Worm (Caenorhabditis elegans) whole organism, mixed stage, embryonic: ENCODE data around the gene F16G10.3.

Experiments
- M03D4.4 ChIP-seq: sonication (generic microtip); optimal IDR thresholded peaks from 2 replicates; lab custom pipeline; 2017; ENCODE audit warnings: mild to moderate bottlenecking, missing genetic modification characterization, missing compliant biosample characterization
- bed-3 ChIP-seq: fragments of 200-800 bp; sonication (Bioruptor generic); optimal IDR thresholded peaks from 3 replicates; lab custom pipeline; 2018; ENCODE audit warnings: mild to moderate bottlenecking, missing genetic modification characterization, moderate library complexity, missing compliant biosample characterization
- blmp-1 ChIP-seq: fragments of 150-350 bp; optimal IDR thresholded peaks from 2 replicates; lab custom pipeline; 2014; ENCODE audit warnings: missing biosample characterization, missing genetic modification characterization
- ceh-43 ChIP-seq: fragments of 200-800 bp; sonication (Bioruptor generic); optimal IDR thresholded peaks from 2 replicates; lab custom pipeline; 2018; ENCODE audit warnings: mild to moderate bottlenecking, missing genetic modification characterization, moderate library complexity, missing compliant biosample characterization
- ceh-83 ChIP-seq: fragments of 200-800 bp; sonication (Bioruptor generic); optimal IDR thresholded peaks from 2 replicates; lab custom pipeline; 2018; ENCODE audit warnings: mild to moderate bottlenecking, missing genetic modification characterization, missing compliant biosample characterization
- ces-1 ChIP-seq: fragments of 150-350 bp; optimal IDR thresholded peaks from 2 replicates; lab custom pipeline; 2014; ENCODE audit warnings: missing biosample characterization, missing genetic modification reagents, missing genetic modification characterization
- cnd-1 ChIP-seq: fragments of 200-800 bp; sonication (Bioruptor generic); optimal IDR thresholded peaks from 2 replicates; lab custom pipeline; 2018; ENCODE audit warnings: mild to moderate bottlenecking, missing genetic modification characterization, missing compliant biosample characterization
- drap-1 ChIP-seq: fragments of 200-800 bp; sonication (Bioruptor generic); optimal IDR thresholded peaks from 3 replicates; lab custom pipeline; 2018; ENCODE audit warnings: mild to moderate bottlenecking, missing genetic modification characterization, missing compliant biosample characterization
- elt-1 ChIP-seq: sonication (generic microtip); optimal IDR thresholded peaks from 2 replicates; lab custom pipeline; 2017; ENCODE audit warnings: missing genetic modification characterization, mild to moderate bottlenecking, missing compliant biosample characterization, antibody characterized with exemption, moderate library complexity, borderline replicate concordance; ENCODE audit not compliant: insufficient read depth
- elt-3 ChIP-seq: fragments of 150-350 bp; optimal IDR thresholded peaks from 2 replicates; lab custom pipeline; 2014; ENCODE audit warnings: missing biosample characterization, missing genetic modification characterization
- flh-1 ChIP-seq: fragments of 200-800 bp; sonication (Bioruptor generic); optimal IDR thresholded peaks from 2 replicates; lab custom pipeline; 2018; ENCODE audit warnings: mild to moderate bottlenecking, missing genetic modification characterization, moderate library complexity, missing compliant biosample characterization
- ham-2 ChIP-seq: fragments of 200-800 bp; sonication (Bioruptor generic); optimal IDR thresholded peaks from 2 replicates; lab custom pipeline; 2018; ENCODE audit warnings: mild to moderate bottlenecking, missing genetic modification characterization, missing compliant biosample characterization
- hlh-1 ChIP-seq: fragments of 150-350 bp; optimal IDR thresholded peaks from 2 replicates; lab custom pipeline; 2014; ENCODE audit warnings: missing biosample characterization, missing genetic modification reagents, missing genetic modification characterization
- lin-13 ChIP-seq: fragments of 150-350 bp; optimal IDR thresholded peaks from 2 replicates; lab custom pipeline; 2014; ENCODE audit warnings: missing biosample characterization, missing genetic modification characterization
- lin-32 ChIP-seq: fragments of 200-800 bp; sonication (Bioruptor generic); optimal IDR thresholded peaks from 2 replicates; lab custom pipeline; 2018; ENCODE audit warnings: mild to moderate bottlenecking, missing genetic modification characterization, missing compliant biosample characterization
- lsy-2 ChIP-seq: fragments of 150-350 bp; optimal IDR thresholded peaks from 2 replicates; lab custom pipeline; 2014; ENCODE audit warnings: missing biosample characterization, missing genetic modification characterization
- mab-5 ChIP-seq: fragments of 150-350 bp; optimal IDR thresholded peaks from 2 replicates; lab custom pipeline; 2014; ENCODE audit warnings: missing biosample characterization, missing genetic modification characterization
- mep-1 ChIP-seq: fragments of 150-350 bp; optimal IDR thresholded peaks from 2 replicates; lab custom pipeline; 2017; ENCODE audit warnings: missing biosample characterization, missing genetic modification reagents, missing genetic modification characterization, inconsistent platforms
- nhr-12 ChIP-seq: fragments of 150-350 bp; optimal IDR thresholded peaks from 2 replicates; lab custom pipeline; 2014; ENCODE audit warnings: missing biosample characterization, missing genetic modification characterization
- nhr-2 ChIP-seq: fragments of 150-350 bp; optimal IDR thresholded peaks from 2 replicates; lab custom pipeline; 2014; ENCODE audit warnings: missing biosample characterization, missing genetic modification characterization
- nhr-237 ChIP-seq: fragments of 150-350 bp; optimal IDR thresholded peaks from 2 replicates; lab custom pipeline; 2014; ENCODE audit warnings: missing biosample characterization, missing genetic modification characterization
- nhr-28 ChIP-seq: fragments of 150-350 bp; optimal IDR thresholded peaks from 2 replicates; lab custom pipeline; 2014; ENCODE audit warnings: missing biosample characterization, missing genetic modification characterization
- nhr-76 ChIP-seq: sonication (generic microtip); optimal IDR thresholded peaks from 2 replicates; lab custom pipeline; 2017; ENCODE audit warnings: missing biosample characterization, missing genetic modification characterization
- pha-4 ChIP-seq: fragments of 150-350 bp; optimal IDR thresholded peaks from 2 replicates; lab custom pipeline; 2018; ENCODE audit warnings: missing biosample characterization, missing genetic modification reagents, missing genetic modification characterization
- sem-2 ChIP-seq: fragments of 200-800 bp; sonication (Bioruptor generic); optimal IDR thresholded peaks from 2 replicates; lab custom pipeline; 2018; ENCODE audit warnings: mild to moderate bottlenecking, missing genetic modification characterization, missing compliant biosample characterization
- snpc-4 ChIP-seq: fragments of 150-350 bp; optimal IDR thresholded peaks from 2 replicates; lab custom pipeline; 2014; ENCODE audit warnings: missing biosample characterization, missing genetic modification characterization
- sptf-1 ChIP-seq: sonication (generic microtip); optimal IDR thresholded peaks from 2 replicates; lab custom pipeline; 2017; ENCODE audit warnings: mild to moderate bottlenecking, missing genetic modification characterization, moderate library complexity, missing compliant biosample characterization
- tbx-8 ChIP-seq: fragments of 200-800 bp; sonication (Bioruptor generic); optimal IDR thresholded peaks from 2 replicates; lab custom pipeline; 2018; ENCODE audit warnings: mild to moderate bottlenecking, missing genetic modification characterization, moderate library complexity, missing compliant biosample characterization
- unc-62 ChIP-seq: fragments of 150-350 bp; optimal IDR thresholded peaks from 2 replicates; lab custom pipeline; 2014; ENCODE audit warnings: missing biosample characterization, missing genetic modification reagents, missing genetic modification characterization
- zip-8 ChIP-seq: fragments of 150-350 bp; optimal IDR thresholded peaks from 2 replicates; lab custom pipeline; 2014; ENCODE audit warnings: missing biosample characterization, missing genetic modification characterization
- ztf-11 ChIP-seq: fragments of 150-350 bp; optimal IDR thresholded peaks from 2 replicates; lab custom pipeline; 2014; ENCODE audit warnings: missing biosample characterization, missing genetic modification characterization

The F16G10.3 gene

ce11 chrII:2377751-2378150, 5.6 kb downstream of the F16G10.3 start, which contains the start of gene F16G10.6:
F16G10.6 (minus strand) TSS chrII:2377851.
- no peak for TF ChIP-seq mep-1 (tag; lab: Kevin White, UChicago)
- no peak for TF ChIP-seq nhr-237 (tag; lab: Kevin White, UChicago)
- no peak for TF ChIP-seq pha-4 (tag; lab: Kevin White, UChicago)
- no peak for TF ChIP-seq zip-8
- TF ChIP-seq snpc-4, result no peak
- TF ChIP-seq ceh-83 (GFP tag; lab: Kevin White, UChicago), result no peak
- no peak for TF ChIP-seq elt-1 (tag; lab: Kevin White, UChicago)
- no peak for TF ChIP-seq unc-62 (GFP tag; lab: Kevin White, UChicago)
- no peak for TF ChIP-seq lin-32
- TF ChIP-seq elt-3 (tag; lab: Kevin White, UChicago), result no peak
- no peak for TF ChIP-seq nhr-28 (tag; lab: Kevin White, UChicago)
- TF ChIP-seq cnd-1 (tag; lab: Kevin White, UChicago), result no peak
- no peak for TF ChIP-seq nhr-76 (tag; lab: Kevin White, UChicago)
- TF ChIP-seq ztf-11 (tag; lab: Kevin White, UChicago), result no peak
- TF ChIP-seq mab-5 (tag; lab: Kevin White, UChicago), result no peak
- TF ChIP-seq ceh-43 (GFP tag; lab: Kevin White, UChicago), result no peak
- no peak for TF ChIP-seq ces-1 (GFP tag; lab: Kevin White, UChicago)
- no peak for TF ChIP-seq ham-2 (GFP tag; lab: Kevin White, UChicago)
- no peak for TF ChIP-seq nhr-12 (tag; lab: Kevin White, UChicago)

- TF ChIP-seq elt-3 (tag; lab: Kevin White, UChicago) (no peak), unc-62 (GFP tag; lab: Kevin White, UChicago) (no peak), mep-1 (tag; lab: Kevin White, UChicago) (no peak), nhr-237 (tag; lab: Kevin White, UChicago) (no peak), ceh-43 (GFP tag; lab: Kevin White, UChicago) (no peak), nhr-76 (tag; lab: Kevin White, UChicago) (no peak), hlh-1 (tag; lab: Kevin White, UChicago) (no peak), cnd-1 (tag; lab: Kevin White, UChicago) (no peak), M03D4.4 (tag; lab: Kevin White, UChicago) (no peak), nhr-2 (tag; lab: Kevin White, UChicago) (no peak), drap-1 (no peak), zip-8 (no peak), flh-1 (GFP tag; lab: Kevin White, UChicago) (no peak), sem-2 (GFP tag; lab: Kevin White, UChicago) (no peak), mab-5 (tag; lab: Kevin White, UChicago) (no peak), bed-3 (GFP tag; lab: Kevin White, UChicago) (no peak), blmp-1 (tag; lab: Kevin White, UChicago) (no peak), elt-1 (tag; lab: Kevin White, UChicago) (no peak)
- TF ChIP-seq, all 35 proteins: peak for 0
Measured at ce11 chrII:2378465-2379009, 6.3 kb downstream of the F16G10.3 start.

ce11 chrII:2379673-2380072, 7.5 kb downstream of the F16G10.3 start:
- no peak for TF ChIP-seq ztf-11 (tag; lab: Kevin White, UChicago)
- TF ChIP-seq pha-4 (tag; lab: Kevin White, UChicago), result no peak
- no peak for TF ChIP-seq lin-32
- no peak for TF ChIP-seq nhr-76 (tag; lab: Kevin White, UChicago)
- TF ChIP-seq flh-1 (GFP tag; lab: Kevin White, UChicago), result no peak
- no peak for TF ChIP-seq nhr-237 (tag; lab: Kevin White, UChicago)
- TF ChIP-seq nhr-12 (tag; lab: Kevin White, UChicago), result no peak
- TF ChIP-seq cnd-1 (tag; lab: Kevin White, UChicago), result no peak
- no peak for TF ChIP-seq zip-8
- TF ChIP-seq ces-1 (GFP tag; lab: Kevin White, UChicago), result no peak
- no peak for TF ChIP-seq elt-3 (tag; lab: Kevin White, UChicago)
- no peak for TF ChIP-seq lin-13 (tag; lab: Kevin White, UChicago)
- no peak for TF ChIP-seq elt-1 (tag; lab: Kevin White, UChicago)
- no peak for TF ChIP-seq tbx-8 (GFP tag; lab: Kevin White, UChicago)
- TF ChIP-seq unc-62 (GFP tag; lab: Kevin White, UChicago), result no peak
- TF ChIP-seq, all 35 proteins: peak for 0

DNA sequence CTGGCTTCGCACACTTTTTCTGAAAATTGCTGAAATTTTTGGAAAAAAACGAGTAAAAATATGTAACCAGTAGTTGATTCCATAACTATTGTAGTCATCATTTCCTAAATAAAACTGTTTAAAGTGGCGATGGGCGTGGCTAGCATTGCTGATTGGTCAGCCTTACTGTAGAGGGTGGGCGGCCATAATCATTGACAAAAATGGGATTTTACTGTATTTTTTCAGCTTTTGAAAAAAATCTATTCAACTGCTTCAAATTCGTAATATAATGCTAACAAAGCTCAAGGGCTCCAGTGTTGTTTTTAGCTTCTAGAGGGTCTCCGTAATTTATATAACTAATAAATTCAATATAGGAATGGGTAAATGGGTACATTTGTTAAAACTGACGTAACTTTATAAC, 8.0 kb downstream of the F16G10.3 start, which contains the start of gene F16G10.7:
Gene F16G10.7 (minus strand): TSS at position 101 of the 400 bp plus-strand sequence.
- TF ChIP-seq lsy-2 (peak; percentile 29), sptf-1 (tag; lab: Kevin White, UChicago) (no peak)
- TF ChIP-seq, all 35 proteins: peak for 1
